Fruit fly (Drosophila melanogaster) whole organism, embryonic: ENCODE measurements around the gene Prosbeta2R2.

Source experiments
- Bdp1 ChIP-seq: fragments of 200-800 bp; sonication (Bioruptor generic); optimal IDR thresholded peaks from 3 replicates; lab custom pipeline; 2016; ENCODE audit warnings: missing biosample characterization, missing genetic modification characterization
- CG10431 ChIP-seq: fragments of 200-800 bp; sonication (Bioruptor generic); optimal IDR thresholded peaks from 3 replicates; lab custom pipeline; 2018; ENCODE audit warnings: missing biosample characterization, mild to moderate bottlenecking, missing genetic modification characterization
- CG10543 ChIP-seq: fragments of 200-800 bp; sonication (Bioruptor generic); optimal IDR thresholded peaks from 3 replicates; lab custom pipeline; 2017; ENCODE audit warnings: missing biosample characterization, mild to moderate bottlenecking, missing genetic modification characterization, moderate library complexity
- CG11093 ChIP-seq: fragments of 200-800 bp; sonication (Bioruptor generic); IDR thresholded peaks from 3 replicates; pipeline ENCODE4 v1.3.6; 2022; ENCODE audit warnings: missing biosample characterization, missing genetic modification characterization
- CG11695 ChIP-seq: fragments of 200-800 bp; sonication (Bioruptor generic); IDR thresholded peaks from 3 replicates; pipeline ENCODE4 v1.3.6; 2022; ENCODE audit warnings: missing biosample characterization, missing genetic modification characterization
- CG12942 ChIP-seq: fragments of 200-800 bp; sonication (Bioruptor generic); optimal IDR thresholded peaks from 3 replicates; lab custom pipeline; 2016; ENCODE audit warnings: missing biosample characterization, missing genetic modification characterization
- CG13424 ChIP-seq: fragments of 200-800 bp; sonication (Bioruptor generic); optimal IDR thresholded peaks from 2 replicates; lab custom pipeline; 2019; ENCODE audit warnings: missing biosample characterization, mild to moderate bottlenecking, missing genetic modification characterization, moderate library complexity
- CG14014 ChIP-seq: fragments of 200-800 bp; sonication (Bioruptor generic); IDR thresholded peaks from 2 replicates; pipeline ENCODE4 v1.3.6; 2022; ENCODE audit warnings: missing biosample characterization, missing genetic modification characterization
- CG14441 ChIP-seq: fragments of 200-800 bp; sonication (Bioruptor generic); IDR thresholded peaks from 2 replicates; pipeline ENCODE4 v1.3.6; 2022; ENCODE audit warnings: missing biosample characterization, missing genetic modification characterization
- CG14860 ChIP-seq: fragments of 200-800 bp; sonication (Bioruptor generic); IDR thresholded peaks from 3 replicates; pipeline ENCODE4 v1.3.6; 2022; ENCODE audit warnings: missing biosample characterization, missing genetic modification characterization; ENCODE audit not compliant: partially characterized antibody
- CG17361 ChIP-seq: fragments of 200-800 bp; sonication (Bioruptor generic); IDR thresholded peaks from 3 replicates; pipeline ENCODE4 v1.3.6; 2022; ENCODE audit warnings: missing biosample characterization, missing genetic modification characterization
- CG17385 ChIP-seq: fragments of 200-800 bp; sonication (Bioruptor generic); optimal IDR thresholded peaks from 3 replicates; lab custom pipeline; 2018; ENCODE audit warnings: missing biosample characterization, mild to moderate bottlenecking, missing genetic modification characterization
- CG2875 ChIP-seq: fragments of 200-800 bp; sonication (Bioruptor generic); optimal IDR thresholded peaks from 2 replicates; lab custom pipeline; 2017; ENCODE audit warnings: missing biosample characterization, mild to moderate bottlenecking, missing genetic modification characterization, missing genetic modification reagents
- CG3281 ChIP-seq: fragments of 200-800 bp; sonication (Bioruptor generic); optimal IDR thresholded peaks from 3 replicates; lab custom pipeline; 2017; ENCODE audit warnings: missing biosample characterization, mild to moderate bottlenecking, missing genetic modification characterization
- CG33213 ChIP-seq: fragments of 200-800 bp; sonication (Bioruptor generic); optimal IDR thresholded peaks from 3 replicates; lab custom pipeline; 2016; ENCODE audit warnings: missing biosample characterization, missing genetic modification characterization
- CG4820 ChIP-seq: fragments of 200-800 bp; sonication (Bioruptor generic); optimal IDR thresholded peaks from 3 replicates; lab custom pipeline; 2016; ENCODE audit warnings: missing biosample characterization, missing genetic modification characterization
- CG6654 ChIP-seq: fragments of 200-800 bp; sonication (Bioruptor generic); optimal IDR thresholded peaks from 2 replicates; lab custom pipeline; 2017; ENCODE audit warnings: missing biosample characterization, mild to moderate bottlenecking, missing genetic modification characterization
- CG9215 ChIP-seq: fragments of 200-800 bp; sonication (Bioruptor generic); IDR thresholded peaks from 2 replicates; pipeline ENCODE4 v1.3.6; 2022; ENCODE audit warnings: missing biosample characterization, missing genetic modification characterization
- CG9876 ChIP-seq: fragments of 200-800 bp; sonication (Bioruptor generic); optimal IDR thresholded peaks from 2 replicates; lab custom pipeline; 2016; ENCODE audit warnings: missing biosample characterization, missing genetic modification characterization
- Ets97D ChIP-seq: fragments of 200-800 bp; sonication (Bioruptor generic); optimal IDR thresholded peaks from 3 replicates; lab custom pipeline; 2016; ENCODE audit warnings: missing biosample characterization, missing genetic modification characterization
- H2.0 ChIP-seq: fragments of 200-800 bp; sonication (Bioruptor generic); IDR thresholded peaks from 2 replicates; pipeline ENCODE4 v1.3.6; 2022; ENCODE audit warnings: missing biosample characterization, missing genetic modification characterization
- Meics ChIP-seq: fragments of 200-800 bp; sonication (Bioruptor generic); optimal IDR thresholded peaks from 2 replicates; lab custom pipeline; 2017; ENCODE audit warnings: missing biosample characterization, mild to moderate bottlenecking, missing genetic modification characterization
- Optix ChIP-seq: fragments of 200-800 bp; sonication (Bioruptor generic); IDR thresholded peaks from 3 replicates; pipeline ENCODE4 v1.3.6; 2022; ENCODE audit warnings: missing biosample characterization, missing genetic modification characterization
- PHDP ChIP-seq: fragments of 200-800 bp; sonication (Bioruptor generic); optimal IDR thresholded peaks from 3 replicates; lab custom pipeline; 2018; ENCODE audit warnings: missing biosample characterization, mild to moderate bottlenecking, missing genetic modification characterization, moderate library complexity
- Sox100B ChIP-seq: fragments of 200-800 bp; sonication (Bioruptor generic); optimal IDR thresholded peaks from 3 replicates; lab custom pipeline; 2018; ENCODE audit warnings: missing biosample characterization, mild to moderate bottlenecking, missing genetic modification characterization
- Sry-β ChIP-seq: fragments of 200-800 bp; sonication (Bioruptor generic); optimal IDR thresholded peaks from 2 replicates; lab custom pipeline; 2018; ENCODE audit warnings: missing biosample characterization, mild to moderate bottlenecking, missing genetic modification characterization, moderate library complexity
- Xbp1 ChIP-seq: fragments of 200-800 bp; sonication (Bioruptor generic); optimal IDR thresholded peaks from 3 replicates; lab custom pipeline; 2016; ENCODE audit warnings: missing biosample characterization, mild to moderate bottlenecking, missing genetic modification characterization
- croc ChIP-seq: fragments of 200-800 bp; sonication (Bioruptor generic); conservative IDR thresholded peaks from 3 replicates; pipeline ENCODE4 v1.3.6; 2022; ENCODE audit warnings: missing biosample characterization, missing genetic modification characterization
- cwo ChIP-seq: fragments of 200-800 bp; sonication (Bioruptor generic); optimal IDR thresholded peaks from 3 replicates; lab custom pipeline; 2017; ENCODE audit warnings: missing biosample characterization, missing genetic modification characterization, mild to moderate bottlenecking, moderate library complexity, missing genetic modification reagents
- danr ChIP-seq: fragments of 200-800 bp; sonication (Bioruptor generic); IDR thresholded peaks from 2 replicates; pipeline ENCODE4 v1.3.6; 2022; ENCODE audit warnings: missing biosample characterization, missing genetic modification characterization
- dimm ChIP-seq: fragments of 200-800 bp; sonication (Bioruptor generic); IDR thresholded peaks from 2 replicates; pipeline ENCODE4 v1.3.6; 2022; ENCODE audit warnings: missing biosample characterization, missing genetic modification characterization
- fd96Cb ChIP-seq: fragments of 200-800 bp; sonication (Bioruptor generic); optimal IDR thresholded peaks from 2 replicates; lab custom pipeline; 2018; ENCODE audit warnings: missing biosample characterization, mild to moderate bottlenecking, missing genetic modification characterization, moderate library complexity
- gcm2 ChIP-seq: fragments of 200-800 bp; sonication (Bioruptor generic); optimal IDR thresholded peaks from 2 replicates; lab custom pipeline; 2016; ENCODE audit warnings: missing biosample characterization, missing genetic modification characterization
- inv ChIP-seq: fragments of 200-800 bp; sonication (Bioruptor generic); IDR thresholded peaks from 2 replicates; pipeline ENCODE4 v1.3.6; 2022; ENCODE audit warnings: missing biosample characterization, missing genetic modification characterization; ENCODE audit not compliant: partially characterized antibody
- mam ChIP-seq: fragments of 200-800 bp; sonication (Bioruptor generic); optimal IDR thresholded peaks from 3 replicates; lab custom pipeline; 2016; ENCODE audit warnings: missing biosample characterization, missing genetic modification characterization
- mirr ChIP-seq: fragments of 200-800 bp; sonication (Bioruptor generic); optimal IDR thresholded peaks from 3 replicates; lab custom pipeline; 2018; ENCODE audit warnings: missing biosample characterization, mild to moderate bottlenecking, missing genetic modification characterization
- nmo ChIP-seq: fragments of 200-800 bp; sonication (Bioruptor generic); optimal IDR thresholded peaks from 2 replicates; lab custom pipeline; 2018; ENCODE audit warnings: missing biosample characterization, mild to moderate bottlenecking, missing genetic modification characterization, moderate library complexity
- otp ChIP-seq: fragments of 200-800 bp; sonication (Bioruptor generic); IDR thresholded peaks from 3 replicates; pipeline ENCODE4, ENCODE4 v1.3.6; 2022; ENCODE audit warnings: missing biosample characterization, missing genetic modification characterization
- row ChIP-seq: fragments of 200-800 bp; sonication (Bioruptor generic); IDR thresholded peaks from 3 replicates; pipeline ENCODE4 v1.3.6; 2022; ENCODE audit warnings: missing biosample characterization, missing genetic modification characterization
- schlank ChIP-seq: fragments of 200-800 bp; sonication (Bioruptor generic); optimal IDR thresholded peaks from 2 replicates; lab custom pipeline; 2018; ENCODE audit warnings: missing biosample characterization, mild to moderate bottlenecking, missing genetic modification characterization
- sima ChIP-seq: fragments of 200-800 bp; sonication (Bioruptor generic); optimal IDR thresholded peaks from 2 replicates; lab custom pipeline; 2016; ENCODE audit warnings: missing biosample characterization, missing genetic modification characterization
- slou ChIP-seq: fragments of 200-800 bp; sonication (Bioruptor generic); optimal IDR thresholded peaks from 3 replicates; lab custom pipeline; 2016; ENCODE audit warnings: missing biosample characterization, missing genetic modification characterization
- slp2 ChIP-seq: fragments of 200-800 bp; sonication (Bioruptor generic); optimal IDR thresholded peaks from 2 replicates; lab custom pipeline; 2016; ENCODE audit warnings: missing biosample characterization, missing genetic modification characterization
- so ChIP-seq: fragments of 200-800 bp; sonication (Bioruptor generic); IDR thresholded peaks from 3 replicates; pipeline ENCODE4 v1.3.6; 2022; ENCODE audit warnings: missing biosample characterization, missing genetic modification characterization
- sob ChIP-seq: fragments of 200-800 bp; sonication (Bioruptor generic); IDR thresholded peaks from 2 replicates; pipeline ENCODE4 v1.3.6; 2022; ENCODE audit warnings: missing biosample characterization, missing genetic modification characterization
- tap ChIP-seq: fragments of 200-800 bp; optimal IDR thresholded peaks from 3 replicates; lab custom pipeline; 2019; ENCODE audit warnings: missing biosample characterization, mild to moderate bottlenecking, missing genetic modification characterization, moderate library complexity
- tx ChIP-seq: fragments of 200-800 bp; sonication (Bioruptor generic); optimal IDR thresholded peaks from 2 replicates; lab custom pipeline; 2016; ENCODE audit warnings: missing biosample characterization, missing genetic modification characterization
- wor ChIP-seq: fragments of 200-800 bp; sonication (Bioruptor generic); IDR thresholded peaks from 2 replicates; pipeline ENCODE4 v1.3.6; 2022; ENCODE audit warnings: missing biosample characterization, missing genetic modification characterization

Prosbeta2R2 gene

dm6 chr3R:5215334-5216307, 3.7 kb downstream of the Prosbeta2R2 start (continued):
- TF ChIP-seq sob (GFP tag; lab: Robert Waterston, UW) (peak; percentile 91), otp (GFP tag; lab: Robert Waterston, UW) (peak; percentile 100), mirr (GFP tag; lab: Kevin White, UChicago) (peak; percentile 21), Sox100B (GFP tag; lab: Kevin White, UChicago) (peak; percentile 98), CG14860 (GFP tag; lab: Robert Waterston, UW) (no peak), mam (peak; percentile 82), inv (GFP tag; lab: Robert Waterston, UW) (no peak), CG17385 (GFP tag; lab: Kevin White, UChicago) (peak; percentile 87), CG9876 (peak; percentile 98), CG33213 (peak; percentile 99), danr (GFP tag; lab: Robert Waterston, UW) (peak; percentile 87), CG6654 (GFP tag; lab: Kevin White, UChicago) (peak; percentile 84), slp2 (GFP tag; lab: Kevin White, UChicago) (peak; percentile 97), CG14441 (GFP tag; lab: Robert Waterston, UW) (peak; percentile 68), CG2875 (GFP tag; lab: Kevin White, UChicago) (peak; percentile 100), CG14014 (GFP tag; lab: Robert Waterston, UW) (peak; percentile 82; the same call in 1 of the 2 replicates), Optix (GFP tag; lab: Robert Waterston, UW) (peak; percentile 97), sima (GFP tag; lab: Kevin White, UChicago) (peak; percentile 94), gcm2 (peak; percentile 89), CG10431 (GFP tag; lab: Kevin White, UChicago) (peak; percentile 98), tx (peak; percentile 92), Meics (GFP tag; lab: Kevin White, UChicago) (peak; percentile 70), nmo (GFP tag; lab: Kevin White, UChicago) (peak; percentile 68), Ets97D (GFP tag; lab: Kevin White, UChicago) (peak; percentile 91), PHDP (tag; lab: Kevin White, UChicago) (peak; percentile 91), fd96Cb (peak; percentile 91), slou (GFP tag; lab: Kevin White, UChicago) (peak; percentile 86), CG17361 (GFP tag; lab: Robert Waterston, UW) (peak; percentile 70; the same call in 2 of the 3 replicates), H2.0 (GFP tag; lab: Robert Waterston, UW) (peak; percentile 82), dimm (GFP tag; lab: Robert Waterston, UW) (peak; percentile 89), row (GFP tag; lab: Robert Waterston, UW) (peak; percentile 81), CG3281 (GFP tag; lab: Kevin White, UChicago) (peak; percentile 64), Sry-β (GFP tag; lab: Kevin White, UChicago) (peak; percentile 84), CG13424 (tag; lab: Kevin White, UChicago) (peak; percentile 87), schlank (tag; lab: Kevin White, UChicago) (peak; percentile 75), croc (peak; percentile 83), CG11695 (GFP tag; lab: Robert Waterston, UW) (peak; percentile 91), Xbp1 (GFP tag; lab: Kevin White, UChicago) (peak; percentile 86), so (GFP tag; lab: Robert Waterston, UW) (peak; percentile 96), CG12942 (peak; percentile 99), CG11093 (peak; percentile 93), CG4820 (peak; percentile 96), wor (GFP tag; lab: Robert Waterston, UW) (peak; percentile 81), CG9215 (GFP tag; lab: Robert Waterston, UW) (peak; percentile 38; the same call in 1 of the 2 replicates), tap (tag; lab: Kevin White, UChicago) (peak; percentile 92), Bdp1 (GFP tag; lab: Kevin White, UChicago) (peak; percentile 96), CG10543 (GFP tag; lab: Kevin White, UChicago) (peak; percentile 93), cwo (GFP tag; lab: Kevin White, UChicago) (peak; percentile 64)
